Worm (Caenorhabditis elegans) whole organism, midembryonic: Measurements from ENCODE around the gene F32D8.14.

ENCODE experiments used
- T22C8.4 ChIP-seq: fragments of 200-800 bp; sonication (Bioruptor generic); IDR thresholded peaks from 2 replicates; pipeline ENCODE4 v1.3.6; 2022; ENCODE audit warnings: missing genetic modification characterization, missing compliant biosample characterization
- cog-1 ChIP-seq: sonication (generic microtip); optimal IDR thresholded peaks from 2 replicates; lab custom pipeline; 2016; ENCODE audit warnings: missing genetic modification characterization, missing compliant biosample characterization
- flt-1 ChIP-seq: fragments of 200-800 bp; sonication (Bioruptor generic); IDR thresholded peaks from 2 replicates; pipeline ENCODE4 v1.3.6; 2022; ENCODE audit warnings: missing genetic modification characterization, missing compliant biosample characterization
- klf-2 ChIP-seq: fragments of 200-800 bp; sonication (Bioruptor generic); conservative IDR thresholded peaks from 2 replicates; pipeline ENCODE4 v1.3.6; 2022; ENCODE audit warnings: missing genetic modification reagents, missing genetic modification characterization, missing compliant biosample characterization
- med-1 ChIP-seq: sonication (generic microtip); optimal IDR thresholded peaks from 2 replicates; lab custom pipeline; 2017; ENCODE audit warnings: missing genetic modification characterization, mild to moderate bottlenecking, missing compliant biosample characterization, antibody characterized with exemption, missing genetic modification reagents; ENCODE audit not compliant: insufficient read depth
- ref-1 ChIP-seq: fragments of 200-800 bp; sonication (Bioruptor generic); conservative IDR thresholded peaks from 2 replicates; pipeline ENCODE4 v1.3.6; 2022; ENCODE audit warnings: missing genetic modification reagents, missing genetic modification characterization, missing compliant biosample characterization
- tab-1 ChIP-seq: fragments of 200-800 bp; sonication (Bioruptor generic); IDR thresholded peaks from 2 replicates; pipeline ENCODE4 v1.3.6; 2022; ENCODE audit warnings: missing genetic modification characterization, missing compliant biosample characterization
- ztf-23 ChIP-seq: fragments of 200-800 bp; sonication (Bioruptor generic); IDR thresholded peaks from 2 replicates; pipeline ENCODE4 v1.3.6; 2022; ENCODE audit warnings: missing genetic modification reagents, missing genetic modification characterization, missing compliant biosample characterization
- ztf-29 ChIP-seq: fragments of 200-800 bp; sonication (Bioruptor generic); IDR thresholded peaks from 2 replicates; pipeline ENCODE4 v1.3.6; 2022; ENCODE audit warnings: missing genetic modification reagents, missing genetic modification characterization, missing compliant biosample characterization

F32D8.14 gene

DNA sequence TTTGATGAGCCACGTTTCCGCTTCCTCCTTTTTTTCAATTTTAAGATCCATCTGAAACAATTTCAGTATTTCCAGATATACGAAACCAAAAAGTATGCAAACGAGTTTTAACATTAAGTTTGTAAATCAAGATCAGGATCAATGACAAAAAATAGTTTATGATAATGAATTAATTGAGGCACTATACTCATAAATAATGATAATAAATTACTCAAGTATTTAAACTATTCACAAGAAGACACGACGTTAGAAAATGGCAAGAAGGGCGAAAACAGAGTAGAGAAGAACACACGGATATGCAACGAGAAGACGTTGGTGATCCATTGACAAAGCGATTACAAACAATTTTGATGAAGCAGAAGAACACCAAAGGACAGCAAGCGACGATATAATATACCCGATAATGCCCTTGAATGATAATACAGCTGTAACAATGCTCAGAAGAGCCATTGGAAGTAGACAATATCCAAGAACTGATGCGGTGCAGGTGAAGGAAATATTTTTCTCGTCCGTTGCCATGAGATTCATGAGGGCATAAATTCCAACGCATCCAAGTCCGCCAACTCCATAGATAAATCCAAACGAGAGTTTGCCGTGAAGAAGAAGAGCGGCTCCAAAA, 969 bp downstream of the F32D8.14 start, which contains the start of gene F32D8.4:
TSS of gene F32D8.4 (minus strand) at position 51 of the 619 bp plus-strand sequence.
- no peak for TF ChIP-seq ztf-23 (GFP tag; lab: Robert Waterston, UW)
- TF ChIP-seq med-1, result no peak
- TF ChIP-seq klf-2 (GFP tag; lab: Robert Waterston, UW), result no peak
- TF ChIP-seq cog-1 (tag; lab: Kevin White, UChicago), result no peak
- TF ChIP-seq tab-1 (GFP tag; lab: Robert Waterston, UW), result no peak
- no peak for TF ChIP-seq T22C8.4 (GFP tag; lab: Robert Waterston, UW)
- TF ChIP-seq flt-1 (GFP tag; lab: Robert Waterston, UW), result no peak
- no peak for TF ChIP-seq ztf-29 (GFP tag; lab: Robert Waterston, UW)
- no peak for TF ChIP-seq ref-1 (GFP tag; lab: Robert Waterston, UW)

DNA sequence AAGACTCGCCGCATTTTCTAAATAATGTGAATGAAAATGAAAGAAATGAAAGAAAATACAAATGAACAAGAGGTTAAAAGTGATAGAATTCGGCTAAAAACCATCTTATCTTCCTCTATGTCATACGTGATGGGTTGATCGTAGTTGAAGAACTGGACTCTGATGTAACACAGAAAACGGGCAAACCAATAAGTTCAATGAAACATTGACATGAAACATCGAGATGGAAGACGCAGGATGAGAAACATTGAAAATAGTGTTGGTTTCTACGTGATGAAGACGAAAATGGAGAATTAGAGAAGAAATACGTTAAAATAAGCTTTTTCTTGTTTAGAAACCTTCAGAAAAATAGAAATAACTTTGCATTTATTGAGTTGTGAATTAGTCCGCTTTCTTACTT, 3.6 kb downstream of the F32D8.14 start, which contains the start of gene F32D8.12:
TSS of gene F32D8.12 (minus strand) at position 48 of the 400 bp plus-strand sequence.
- TF ChIP-seq ztf-23 (GFP tag; lab: Robert Waterston, UW) (no peak), med-1 (no peak)

DNA sequence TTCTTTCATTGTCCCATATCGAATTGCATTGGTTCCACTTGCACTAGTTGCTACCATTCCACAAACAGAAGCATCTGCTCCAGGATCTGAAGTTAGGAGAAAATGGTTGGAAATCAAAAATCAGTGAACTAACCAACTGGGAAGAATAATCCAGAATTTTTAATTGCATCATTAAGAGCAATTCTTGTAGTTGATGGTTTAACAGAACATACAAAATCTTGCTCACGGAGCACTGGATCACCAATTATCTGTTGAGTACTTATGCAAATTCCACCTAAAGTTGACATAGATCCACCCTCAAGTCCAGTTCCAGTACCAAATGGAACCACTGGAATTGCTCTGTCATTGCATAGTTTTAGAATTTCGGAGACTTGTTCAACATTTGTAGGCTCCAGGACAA, 4.8 kb downstream of the F32D8.14 start:
- no peak for TF ChIP-seq T22C8.4 (GFP tag; lab: Robert Waterston, UW)
- no peak for TF ChIP-seq flt-1 (GFP tag; lab: Robert Waterston, UW)
- no peak for TF ChIP-seq tab-1 (GFP tag; lab: Robert Waterston, UW)
- no peak for TF ChIP-seq ztf-29 (GFP tag; lab: Robert Waterston, UW)
- no peak for TF ChIP-seq ztf-23 (GFP tag; lab: Robert Waterston, UW)
- TF ChIP-seq cog-1 (tag; lab: Kevin White, UChicago), result no peak
- no peak for TF ChIP-seq klf-2 (GFP tag; lab: Robert Waterston, UW)
- TF ChIP-seq ref-1 (GFP tag; lab: Robert Waterston, UW), result no peak
- TF ChIP-seq med-1, result no peak

DNA sequence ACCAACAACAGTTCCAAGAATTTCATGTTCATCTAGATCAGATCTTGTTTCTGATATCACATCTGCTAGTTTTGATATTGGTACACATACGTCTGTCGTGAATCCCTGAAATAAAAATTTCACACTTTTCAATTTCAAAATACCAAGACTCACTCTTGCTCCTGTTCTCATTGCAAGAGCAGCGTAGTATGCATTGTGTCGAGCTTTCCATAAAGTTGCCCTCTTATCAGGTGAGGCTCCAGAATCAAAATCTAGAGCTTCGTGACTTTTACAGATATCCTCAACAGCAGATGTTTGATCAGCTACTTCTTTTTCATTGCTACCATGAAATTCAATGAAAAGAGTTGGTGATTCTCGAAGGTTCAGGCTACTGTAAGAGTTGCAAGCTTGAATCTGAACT, 5.6 kb downstream of the F32D8.14 start, which contains the start of gene F32D8.11:
TSS of gene F32D8.11 (minus strand) at position 101 of the 400 bp plus-strand sequence.
- no peak for TF ChIP-seq cog-1 (tag; lab: Kevin White, UChicago)
- TF ChIP-seq flt-1 (GFP tag; lab: Robert Waterston, UW), result no peak
- no peak for TF ChIP-seq ztf-29 (GFP tag; lab: Robert Waterston, UW)
- no peak for TF ChIP-seq med-1
- TF ChIP-seq ref-1 (GFP tag; lab: Robert Waterston, UW), result no peak
- TF ChIP-seq klf-2 (GFP tag; lab: Robert Waterston, UW), result no peak
- no peak for TF ChIP-seq T22C8.4 (GFP tag; lab: Robert Waterston, UW)
- no peak for TF ChIP-seq tab-1 (GFP tag; lab: Robert Waterston, UW)
- no peak for TF ChIP-seq ztf-23 (GFP tag; lab: Robert Waterston, UW)

DNA sequence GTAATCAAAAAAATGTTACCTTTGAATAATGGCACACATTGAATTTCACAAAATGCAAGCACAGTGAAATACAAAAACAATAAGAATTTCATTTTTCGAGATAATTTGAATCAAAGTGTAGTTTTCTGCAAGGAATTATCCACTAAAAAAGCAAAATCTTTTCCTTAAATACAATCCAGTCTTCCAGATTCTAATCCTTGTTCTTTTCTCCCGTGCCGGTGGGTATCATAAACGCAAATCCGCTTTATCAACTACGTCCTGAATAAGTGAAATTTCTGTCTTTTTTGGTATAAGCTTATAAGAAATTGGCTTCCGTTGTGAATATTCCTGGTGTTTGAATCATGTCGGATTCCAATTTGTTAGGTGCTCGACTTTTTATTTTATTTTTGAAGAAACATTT, 6.4 kb downstream of the F32D8.14 start:
- TF ChIP-seq tab-1 (GFP tag; lab: Robert Waterston, UW) (no peak), flt-1 (GFP tag; lab: Robert Waterston, UW) (no peak), klf-2 (GFP tag; lab: Robert Waterston, UW) (no peak), med-1 (no peak), ref-1 (GFP tag; lab: Robert Waterston, UW) (no peak), T22C8.4 (GFP tag; lab: Robert Waterston, UW) (no peak), ztf-23 (GFP tag; lab: Robert Waterston, UW) (no peak), cog-1 (tag; lab: Kevin White, UChicago) (no peak), ztf-29 (GFP tag; lab: Robert Waterston, UW) (no peak)

DNA sequence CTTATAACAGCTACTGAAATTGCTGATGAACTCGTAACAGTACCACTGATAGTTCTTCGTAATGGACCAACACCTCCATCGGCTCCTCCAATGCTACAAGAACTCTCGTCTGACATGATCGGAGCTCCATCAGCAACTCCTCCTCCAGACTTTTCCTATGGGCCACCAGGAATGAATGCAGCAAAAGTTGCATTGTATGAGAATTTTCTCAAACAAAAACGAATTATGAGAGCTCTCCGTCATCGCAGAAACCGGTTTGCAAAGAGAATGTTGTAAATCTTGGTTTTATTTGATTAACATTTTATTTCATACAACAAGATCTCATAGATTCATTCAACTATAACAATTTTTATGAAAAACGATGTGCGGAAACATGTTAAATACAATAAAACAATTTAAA, 7.0 kb downstream of the F32D8.14 start:
- no peak for TF ChIP-seq ztf-23 (GFP tag; lab: Robert Waterston, UW)
- no peak for TF ChIP-seq ref-1 (GFP tag; lab: Robert Waterston, UW)
- no peak for TF ChIP-seq cog-1 (tag; lab: Kevin White, UChicago)
- TF ChIP-seq med-1, result no peak
- TF ChIP-seq tab-1 (GFP tag; lab: Robert Waterston, UW), result no peak
- no peak for TF ChIP-seq T22C8.4 (GFP tag; lab: Robert Waterston, UW)
- no peak for TF ChIP-seq ztf-29 (GFP tag; lab: Robert Waterston, UW)
- TF ChIP-seq flt-1 (GFP tag; lab: Robert Waterston, UW), result no peak
- no peak for TF ChIP-seq klf-2 (GFP tag; lab: Robert Waterston, UW)

DNA sequence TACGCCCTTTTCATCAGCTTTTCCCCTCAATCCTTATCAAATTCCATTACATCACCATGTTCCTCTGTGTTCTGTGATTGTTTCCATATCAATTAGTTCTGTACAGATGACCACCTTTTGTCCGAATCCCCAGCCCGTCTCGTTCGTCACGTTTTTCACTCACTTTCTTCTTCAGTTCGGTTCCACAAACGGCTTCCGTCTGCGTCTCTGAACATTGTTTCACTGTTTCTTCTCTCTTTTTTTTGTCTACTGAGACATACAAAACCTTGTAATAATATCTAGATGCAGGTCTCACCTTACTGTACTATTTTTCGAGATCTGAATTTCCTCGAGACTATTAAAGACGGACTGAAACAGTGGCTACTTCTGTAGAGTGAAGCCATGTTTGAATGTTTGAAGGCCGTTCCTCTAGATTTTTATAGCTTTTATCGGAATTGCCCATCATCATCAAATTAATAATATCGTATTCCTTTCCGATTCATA, 8.1 kb downstream of the F32D8.14 start, which contains the start of gene F32D8.3:
TSS of gene F32D8.3 (plus strand) at position 433 of the 483 bp plus-strand sequence.
- TF ChIP-seq ztf-23 (GFP tag; lab: Robert Waterston, UW) (no peak), ztf-29 (GFP tag; lab: Robert Waterston, UW) (no peak), flt-1 (GFP tag; lab: Robert Waterston, UW) (no peak), med-1 (no peak), tab-1 (GFP tag; lab: Robert Waterston, UW) (no peak), T22C8.4 (GFP tag; lab: Robert Waterston, UW) (no peak), cog-1 (tag; lab: Kevin White, UChicago) (no peak), klf-2 (GFP tag; lab: Robert Waterston, UW) (no peak), ref-1 (GFP tag; lab: Robert Waterston, UW) (no peak)

DNA sequence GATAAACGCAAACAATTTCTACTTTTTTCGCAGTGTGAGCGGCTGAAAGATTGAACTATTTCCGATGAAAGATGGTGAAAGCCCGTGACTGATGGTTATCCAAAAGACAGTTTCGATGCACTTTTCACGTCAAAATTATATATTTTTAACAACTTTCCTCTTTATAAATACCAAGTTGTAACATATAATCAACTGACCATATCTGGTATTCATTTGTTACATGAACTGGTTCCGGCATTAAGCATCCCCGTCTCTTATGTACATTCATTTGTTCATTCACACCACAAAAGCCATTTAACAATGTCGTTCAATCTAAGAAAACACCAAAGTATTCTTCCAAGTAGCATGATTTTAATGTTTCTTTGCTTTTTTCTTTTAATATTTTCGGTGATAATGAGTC, 11.1 kb downstream of the F32D8.14 start, which contains the start of gene F32D8.2:
TSS of gene F32D8.2 (plus strand) at position 301 of the 400 bp plus-strand sequence.
- no peak for TF ChIP-seq T22C8.4 (GFP tag; lab: Robert Waterston, UW)
- no peak for TF ChIP-seq ztf-23 (GFP tag; lab: Robert Waterston, UW)
- no peak for TF ChIP-seq klf-2 (GFP tag; lab: Robert Waterston, UW)
- TF ChIP-seq flt-1 (GFP tag; lab: Robert Waterston, UW), result no peak
- no peak for TF ChIP-seq cog-1 (tag; lab: Kevin White, UChicago)
- no peak for TF ChIP-seq tab-1 (GFP tag; lab: Robert Waterston, UW)
- TF ChIP-seq med-1, result no peak
- no peak for TF ChIP-seq ref-1 (GFP tag; lab: Robert Waterston, UW)
- no peak for TF ChIP-seq ztf-29 (GFP tag; lab: Robert Waterston, UW)
